Worm (Caenorhabditis elegans) whole organism, L4 larva: ENCODE data around the gene lin-54.

Experiments
- F10B5.3 ChIP-seq: sonication (generic microtip); optimal IDR thresholded peaks from 2 replicates; lab custom pipeline; 2016; ENCODE audit warnings: mild to moderate bottlenecking, missing genetic modification characterization, missing compliant biosample characterization
- F26F4.8 ChIP-seq: fragments of 200-800 bp; sonication (Bioruptor generic); conservative IDR thresholded peaks from 2 replicates; pipeline ENCODE4 v1.3.6; 2022; ENCODE audit warnings: missing genetic modification characterization, missing compliant biosample characterization
- F44E2.7 ChIP-seq: fragments of 200-800 bp; sonication (Bioruptor generic); IDR thresholded peaks from 2 replicates; pipeline ENCODE4 v2.1.2; 2022; ENCODE audit warnings: missing genetic modification characterization, missing compliant biosample characterization
- Y5F2A.4 ChIP-seq: fragments of 200-800 bp; sonication (Bioruptor generic); optimal IDR thresholded peaks from 2 replicates; lab custom pipeline; 2018; ENCODE audit warnings: mild to moderate bottlenecking, missing genetic modification characterization, missing compliant biosample characterization
- Y75B8A.6 ChIP-seq: fragments of 200-800 bp; sonication (Bioruptor generic); IDR thresholded peaks from 2 replicates; pipeline ENCODE4 v1.3.6; 2022; ENCODE audit warnings: missing genetic modification reagents, missing genetic modification characterization, missing compliant biosample characterization
- ZK337.2 ChIP-seq: fragments of 200-800 bp; sonication (Bioruptor generic); IDR thresholded peaks from 2 replicates; pipeline ENCODE4 v1.3.6; 2022; ENCODE audit warnings: missing genetic modification reagents, missing genetic modification characterization, missing compliant biosample characterization
- aha-1 ChIP-seq: fragments of 150-350 bp; peaks from one replicate; lab custom pipeline; 2014; ENCODE audit warnings: missing biosample characterization, missing genetic modification characterization
- attf-4 ChIP-seq: sonication (generic microtip); optimal IDR thresholded peaks from 3 replicates; lab custom pipeline; 2017; ENCODE audit warnings: missing biosample characterization, missing genetic modification characterization
- ceh-20 ChIP-seq: fragments of 200-800 bp; sonication (Bioruptor generic); IDR thresholded peaks from 2 replicates; pipeline ENCODE4 v1.3.6; 2022; ENCODE audit warnings: missing genetic modification reagents, missing genetic modification characterization, missing compliant biosample characterization
- ceh-62 ChIP-seq: sonication (generic microtip); optimal IDR thresholded peaks from 2 replicates; lab custom pipeline; 2017; ENCODE audit warnings: missing biosample characterization, missing genetic modification characterization
- cey-2 ChIP-seq: sonication (generic microtip); optimal IDR thresholded peaks from 3 replicates; lab custom pipeline; 2017; ENCODE audit warnings: missing genetic modification characterization, mild to moderate bottlenecking, missing compliant biosample characterization, antibody characterized with exemption, borderline replicate concordance; ENCODE audit not compliant: insufficient read depth
- dmd-6 ChIP-seq: fragments of 200-800 bp; sonication (Bioruptor generic); IDR thresholded peaks from 2 replicates; pipeline ENCODE4 v1.3.6; 2022; ENCODE audit warnings: missing genetic modification reagents, missing genetic modification characterization, missing compliant biosample characterization
- dmd-9 ChIP-seq: fragments of 200-800 bp; sonication (Bioruptor generic); IDR thresholded peaks from 2 replicates; pipeline ENCODE4 v1.3.6; 2022; ENCODE audit warnings: missing genetic modification reagents, missing genetic modification characterization, missing compliant biosample characterization
- dpl-1 ChIP-seq: fragments of 150-350 bp; optimal IDR thresholded peaks from 2 replicates; lab custom pipeline; 2014; ENCODE audit warnings: missing biosample characterization, missing genetic modification reagents, missing genetic modification characterization
- dve-1 ChIP-seq: sonication (generic microtip); optimal IDR thresholded peaks from 2 replicates; lab custom pipeline; 2017; ENCODE audit warnings: antibody characterized with exemption, mild to moderate bottlenecking, missing genetic modification characterization, missing compliant biosample characterization; ENCODE audit not compliant: insufficient read depth
- hif-1 ChIP-seq, 2 experiments: sonication (generic microtip); optimal IDR thresholded peaks; 2 replicates each; lab custom pipeline; 2016 to 2017; ENCODE audit warnings: missing compliant biosample characterization in 2 of 2, missing genetic modification characterization in 2 of 2, missing genetic modification reagents in 2 of 2, missing genotype in 2 of 2, mild to moderate bottlenecking in 1 of 2
- lin-13 ChIP-seq: fragments of 150-350 bp; optimal IDR thresholded peaks from 2 replicates; lab custom pipeline; 2014; ENCODE audit warnings: missing biosample characterization, missing genetic modification reagents, missing genetic modification characterization
- lin-15B ChIP-seq: fragments of 150-350 bp; sonication (generic microtip); optimal IDR thresholded peaks from 3 replicates; lab custom pipeline; 2014; ENCODE audit warnings: missing biosample characterization, missing genetic modification characterization
- lin-29 ChIP-seq: fragments of 200-800 bp; sonication (Bioruptor generic); IDR thresholded peaks from 2 replicates; pipeline ENCODE4 v1.3.6; 2022; ENCODE audit warnings: missing genetic modification reagents, missing genetic modification characterization, missing compliant biosample characterization
- lin-38 ChIP-seq: fragments of 200-800 bp; sonication (Bioruptor generic); IDR thresholded peaks from 2 replicates; pipeline ENCODE4 v1.3.6; 2022; ENCODE audit warnings: missing genetic modification reagents, missing genetic modification characterization, missing compliant biosample characterization
- lir-3 ChIP-seq: sonication (generic microtip); optimal IDR thresholded peaks from 2 replicates; lab custom pipeline; 2016; ENCODE audit warnings: mild to moderate bottlenecking, missing genetic modification characterization, missing compliant biosample characterization
- madf-5 ChIP-seq, 2 experiments: fragments of 200-800 bp; sonication (Bioruptor generic); IDR thresholded peaks; 2 replicates each; pipeline ENCODE4 v1.3.6; 2022; ENCODE audit warnings: missing compliant biosample characterization in 2 of 2, missing genetic modification characterization in 2 of 2
- mes-2 ChIP-seq: sonication (generic microtip); optimal IDR thresholded peaks from 2 replicates; lab custom pipeline; 2016; ENCODE audit warnings: missing genotype, mild to moderate bottlenecking, missing genetic modification characterization, missing compliant biosample characterization; ENCODE audit not compliant: poor library complexity, severe bottlenecking
- nhr-25 ChIP-seq: sonication (generic microtip); optimal IDR thresholded peaks from 2 replicates; lab custom pipeline; 2017; ENCODE audit warnings: missing genetic modification characterization, mild to moderate bottlenecking, missing compliant biosample characterization, antibody characterized with exemption, moderate library complexity, borderline replicate concordance; ENCODE audit not compliant: insufficient read depth
- pha-4 ChIP-seq, 2 experiments: fragments of 150-350 bp in 1 of 2; fragments of 200-800 bp in 1 of 2; sonication (Bioruptor generic) in 1 of 2; IDR thresholded peaks in 1 of 2; optimal IDR thresholded peaks in 1 of 2; 2 replicates each; pipeline versions ENCODE4 v1.3.6 to Lab custom; 2014 to 2022; ENCODE audit warnings: missing genetic modification characterization in 2 of 2, missing genetic modification reagents in 2 of 2, missing biosample characterization in 1 of 2, missing compliant biosample characterization in 1 of 2
- pqm-1 ChIP-seq: sonication (generic microtip); optimal IDR thresholded peaks from 2 replicates; lab custom pipeline; 2017; ENCODE audit warnings: missing biosample characterization, missing genetic modification characterization
- rbr-2 ChIP-seq: sonication (generic microtip); optimal IDR thresholded peaks from 2 replicates; lab custom pipeline; 2016; ENCODE audit warnings: missing genotype, missing genetic modification characterization, missing compliant biosample characterization
- snpc-1.2 ChIP-seq: fragments of 200-800 bp; sonication (Bioruptor generic); IDR thresholded peaks from 2 replicates; pipeline ENCODE4 v1.3.6; 2022; ENCODE audit warnings: missing genetic modification reagents, missing genetic modification characterization, missing compliant biosample characterization
- spr-3 ChIP-seq: fragments of 200-800 bp; sonication (Bioruptor generic); optimal IDR thresholded peaks from 2 replicates; lab custom pipeline; 2018; ENCODE audit warnings: mild to moderate bottlenecking, missing genetic modification characterization, missing compliant biosample characterization
- tra-1 ChIP-seq: fragments of 200-800 bp; sonication (Bioruptor generic); IDR thresholded peaks from 2 replicates; pipeline ENCODE4 v1.3.6; 2022; ENCODE audit warnings: missing genetic modification reagents, missing genetic modification characterization, missing compliant biosample characterization
- unc-62 ChIP-seq, 3 experiments: fragments of 150-350 bp in 1 of 3; sonication (generic microtip); optimal IDR thresholded peaks in 2 of 3; peaks in 1 of 3; 1 replicate in 1 of 3; 2 replicates in 2 of 3; lab custom pipeline; 2014 to 2017; ENCODE audit warnings: missing biosample characterization in 3 of 3, missing genetic modification characterization in 3 of 3, missing genetic modification reagents in 3 of 3, missing genotype in 1 of 3
- zip-11 ChIP-seq: fragments of 200-800 bp; sonication (Bioruptor generic); IDR thresholded peaks from 2 replicates; pipeline ENCODE4 v1.3.6; 2022; ENCODE audit warnings: missing genetic modification characterization, missing compliant biosample characterization

Gene lin-54

ce11 chrIV:13240078-13240841 is 584 bp upstream of the lin-54 start, which contains the start of gene rpl-12 (continued):
- peak; percentile 98 for TF ChIP-seq rbr-2
- TF ChIP-seq lin-15B (tag; lab: Kevin White, UChicago) = peak; percentile 97
- TF ChIP-seq snpc-1.2 (GFP tag; lab: Robert Waterston, UW) = peak; percentile 74
- peak; percentile 49 for TF ChIP-seq pqm-1
- TF ChIP-seq Y5F2A.4 = peak; percentile 82
- TF ChIP-seq ZK337.2 = no peak
- peak; percentile 97 for TF ChIP-seq spr-3 (GFP tag; lab: Kevin White, UChicago)

DNA sequence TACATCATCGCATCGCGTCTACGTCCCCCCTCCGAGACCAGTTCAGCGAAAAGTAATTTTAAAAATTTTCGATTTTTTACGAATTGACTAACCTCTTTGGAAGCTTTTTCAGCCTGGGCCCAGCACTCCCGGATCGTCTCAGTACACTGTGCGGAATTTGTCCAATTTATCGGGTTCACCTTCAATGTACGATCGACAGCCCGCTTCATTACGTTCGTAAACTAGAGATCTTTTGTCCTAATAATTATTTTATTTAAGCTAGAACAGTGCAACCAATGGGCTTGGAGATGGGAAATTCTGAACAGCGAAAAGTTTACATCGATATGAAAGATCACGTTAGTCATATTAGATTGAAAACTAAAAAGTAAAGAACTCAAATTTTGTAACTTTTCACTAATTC is 496 bp downstream of the lin-54 start:
- TF ChIP-seq Y75B8A.6 (GFP tag; lab: Robert Waterston, UW) (no peak), rbr-2 (no peak), cey-2 (tag; lab: Kevin White, UChicago) (no peak), aha-1 (tag; lab: Kevin White, UChicago) (peak; percentile 72), nhr-25 (no peak), zip-11 (GFP tag; lab: Robert Waterston, UW) (no peak), unc-62 (GFP tag; optimal IDR thresholded peaks at IDR 0.05 in 1 of 2; lab: Kevin White, UChicago) (peak in 1 of 2 experiments; percentile 63), unc-62 (tag; optimal IDR thresholded peaks at IDR 0.05; lab: Kevin White, UChicago) (no peak), lin-38 (GFP tag; lab: Robert Waterston, UW) (0 out of 2 replicates have a peak, but pooled peaks have one; percentile 5)

ce11 chrIV:13243375-13243774 is 2.5 kb downstream of the lin-54 start, which contains the start of gene JC8.4:
Gene JC8.4 (plus strand): TSS chrIV:13243675.
- TF ChIP-seq F10B5.3 (tag; lab: Kevin White, UChicago) (no peak), lin-38 (GFP tag; lab: Robert Waterston, UW) (peak; percentile 50)
- TF ChIP-seq, all 104 proteins: peak for 1

DNA sequence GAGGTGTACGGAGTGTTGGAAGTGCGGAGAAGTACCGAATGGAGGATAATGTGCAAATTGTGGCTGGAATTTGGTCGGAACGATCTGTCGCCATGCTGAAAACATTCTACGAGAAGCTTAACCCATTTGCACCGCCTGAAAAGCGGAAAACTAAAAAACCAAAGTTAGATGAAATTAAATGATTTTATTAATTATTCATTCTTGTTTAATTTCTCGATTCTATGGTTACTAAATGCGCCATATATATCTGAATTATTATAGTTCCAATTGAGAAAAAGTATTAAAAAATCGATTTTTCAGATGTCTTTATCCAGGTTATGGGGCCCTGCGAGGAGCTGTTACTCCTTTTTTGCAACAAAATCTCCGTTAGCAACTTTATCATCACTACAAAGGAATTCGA is 3.2 kb downstream of the lin-54 start, which contains the start of gene cox-11:
cox-11 (plus strand) TSS at position 301 of the 400 bp plus-strand sequence.
- TF ChIP-seq ceh-20 (GFP tag; lab: Robert Waterston, UW) (no peak), mes-2 (tag; lab: Kevin White, UChicago) (no peak), madf-5 (GFP tag; IDR thresholded peaks at IDR 0.05; lab: Robert Waterston, UW) (no peak), unc-62 (GFP tag; optimal IDR thresholded peaks at IDR 0.05 in 1 of 2; lab: Kevin White, UChicago) (no peak), unc-62 (tag; optimal IDR thresholded peaks at IDR 0.05; lab: Kevin White, UChicago) (no peak), dmd-9 (no peak), lin-13 (GFP tag; lab: Kevin White, UChicago) (no peak), attf-4 (tag; lab: Kevin White, UChicago) (no peak), tra-1 (GFP tag; lab: Robert Waterston, UW) (no peak), hif-1 (tag; optimal IDR thresholded peaks at IDR 0.05; lab: Kevin White, UChicago) (no peak), dve-1 (tag; lab: Kevin White, UChicago) (no peak), F26F4.8 (GFP tag; lab: Robert Waterston, UW) (no peak), ceh-62 (no peak), dmd-6 (GFP tag; lab: Robert Waterston, UW) (no peak)

ce11 chrIV:13246961-13247360 is 6.1 kb downstream of the lin-54 start, which contains the start of gene JC8.7:
Gene JC8.7 (plus strand): TSS chrIV:13247261.
- TF ChIP-seq aha-1 (tag; lab: Kevin White, UChicago) (peak; percentile 45), pha-4 (GFP tag; IDR thresholded peaks at IDR 0.05; lab: Robert Waterston, UW) (no peak), pha-4 (tag; optimal IDR thresholded peaks at IDR 0.05; lab: Kevin White, UChicago) (no peak), F44E2.7 (GFP tag; lab: Robert Waterston, UW) (no peak), lir-3 (no peak), dpl-1 (no peak), lin-29 (GFP tag; lab: Robert Waterston, UW) (no peak), lin-13 (GFP tag; lab: Kevin White, UChicago) (no peak)
